Fruit fly (Drosophila melanogaster) whole organism, embryonic: ENCODE data around the gene Tnks.
A peak's percentile ranks its signal among the peaks of the same experiment; 100 is the strongest.

Experiments
- Asciz ChIP-seq: fragments of 200-800 bp; sonication (Bioruptor generic); optimal IDR thresholded peaks from 2 replicates; lab custom pipeline; 2017; ENCODE audit warnings: missing biosample characterization, mild to moderate bottlenecking, missing genetic modification characterization, missing genetic modification reagents
- Bdp1 ChIP-seq: fragments of 200-800 bp; sonication (Bioruptor generic); optimal IDR thresholded peaks from 3 replicates; lab custom pipeline; 2016; ENCODE audit warnings: missing biosample characterization, missing genetic modification characterization
- CG10321 ChIP-seq: fragments of 200-800 bp; sonication (Bioruptor generic); IDR thresholded peaks from 2 replicates; pipeline ENCODE4 v1.3.6; 2022; ENCODE audit warnings: missing biosample characterization, missing genetic modification characterization
- CG11398 ChIP-seq: fragments of 200-800 bp; sonication (Bioruptor generic); optimal IDR thresholded peaks from 2 replicates; lab custom pipeline; 2016; ENCODE audit warnings: missing biosample characterization, missing genetic modification characterization
- CG11695 ChIP-seq: fragments of 200-800 bp; sonication (Bioruptor generic); IDR thresholded peaks from 3 replicates; pipeline ENCODE4 v1.3.6; 2022; ENCODE audit warnings: missing biosample characterization, missing genetic modification characterization
- CG12104 ChIP-seq: fragments of 200-800 bp; sonication (Bioruptor generic); optimal IDR thresholded peaks from 3 replicates; lab custom pipeline; 2016; ENCODE audit warnings: missing biosample characterization, missing genetic modification characterization
- CG13287 ChIP-seq: fragments of 200-800 bp; sonication (Bioruptor generic); IDR thresholded peaks from 2 replicates; pipeline ENCODE4 v1.3.6; 2022; ENCODE audit warnings: missing biosample characterization, missing genetic modification characterization; ENCODE audit not compliant: partially characterized antibody
- CG13624 ChIP-seq: fragments of 200-800 bp; sonication (Bioruptor generic); optimal IDR thresholded peaks from 2 replicates; lab custom pipeline; 2016; ENCODE audit warnings: missing biosample characterization, missing genetic modification characterization
- CG16779 ChIP-seq: fragments of 200-800 bp; sonication (Bioruptor generic); IDR thresholded peaks from 2 replicates; pipeline ENCODE4 v1.3.6; 2022; ENCODE audit warnings: missing biosample characterization, missing genetic modification characterization
- CG17802 ChIP-seq: fragments of 200-800 bp; sonication (Bioruptor generic); optimal IDR thresholded peaks from 2 replicates; lab custom pipeline; 2018; ENCODE audit warnings: missing biosample characterization, mild to moderate bottlenecking, missing genetic modification characterization, moderate library complexity
- CG2678 ChIP-seq: fragments of 200-800 bp; sonication (Bioruptor generic); optimal IDR thresholded peaks from 3 replicates; lab custom pipeline; 2019; ENCODE audit warnings: missing biosample characterization, mild to moderate bottlenecking, missing genetic modification characterization, moderate library complexity
- CG2889 ChIP-seq: fragments of 200-800 bp; sonication (Bioruptor generic); IDR thresholded peaks from 3 replicates; pipeline ENCODE4 v1.3.6; 2022; ENCODE audit warnings: missing biosample characterization, missing genetic modification characterization
- CG30431 ChIP-seq: fragments of 200-800 bp; sonication (Bioruptor generic); optimal IDR thresholded peaks from 2 replicates; lab custom pipeline; 2017; ENCODE audit warnings: missing biosample characterization, missing genetic modification characterization
- CG31365 ChIP-seq: fragments of 200-800 bp; sonication (Bioruptor generic); optimal IDR thresholded peaks from 2 replicates; lab custom pipeline; 2018; ENCODE audit warnings: missing biosample characterization, mild to moderate bottlenecking, missing genetic modification characterization
- CG33213 ChIP-seq: fragments of 200-800 bp; sonication (Bioruptor generic); optimal IDR thresholded peaks from 3 replicates; lab custom pipeline; 2016; ENCODE audit warnings: missing biosample characterization, missing genetic modification characterization
- CG4854 ChIP-seq: fragments of 200-800 bp; sonication (Bioruptor generic); optimal IDR thresholded peaks from 2 replicates; lab custom pipeline; 2016; ENCODE audit warnings: missing biosample characterization, missing genetic modification characterization, inconsistent platforms
- CG8478 ChIP-seq: fragments of >200 bp; optimal IDR thresholded peaks from 2 replicates; lab custom pipeline; 2018
- CG9817 ChIP-seq: fragments of 200-800 bp; sonication (Bioruptor generic); optimal IDR thresholded peaks from 2 replicates; lab custom pipeline; 2018; ENCODE audit warnings: missing biosample characterization, mild to moderate bottlenecking, missing genetic modification characterization, moderate library complexity
- CG9876 ChIP-seq: fragments of 200-800 bp; sonication (Bioruptor generic); optimal IDR thresholded peaks from 2 replicates; lab custom pipeline; 2016; ENCODE audit warnings: missing biosample characterization, missing genetic modification characterization
- Lim3 ChIP-seq: fragments of 200-800 bp; sonication (Bioruptor generic); IDR thresholded peaks from 2 replicates; pipeline ENCODE4 v1.3.6; 2022; ENCODE audit warnings: missing biosample characterization, missing genetic modification characterization
- Med ChIP-seq: fragments of 200-800 bp; sonication (Bioruptor generic); peaks from one replicate; lab custom pipeline; 2016; ENCODE audit warnings: missing biosample characterization, missing genetic modification characterization, mild to moderate bottlenecking, inconsistent platforms, moderate library complexity
- NFAT ChIP-seq: fragments of 200-800 bp; sonication (Bioruptor generic); IDR thresholded peaks from 2 replicates; pipeline ENCODE4 v1.3.6; 2022; ENCODE audit warnings: missing biosample characterization, missing genetic modification characterization
- Neu2 ChIP-seq: fragments of 200-800 bp; sonication (Bioruptor generic); optimal IDR thresholded peaks from 3 replicates; lab custom pipeline; 2016; ENCODE audit warnings: missing biosample characterization, missing genetic modification characterization, borderline replicate concordance
- Oli ChIP-seq: fragments of 200-800 bp; sonication (Bioruptor generic); optimal IDR thresholded peaks from 2 replicates; lab custom pipeline; 2018; ENCODE audit warnings: missing biosample characterization, mild to moderate bottlenecking, missing genetic modification characterization, moderate library complexity
- Opbp ChIP-seq: fragments of 200-800 bp; sonication (Bioruptor generic); IDR thresholded peaks from 3 replicates; pipeline ENCODE4 v1.3.6; 2022; ENCODE audit warnings: missing biosample characterization, missing genetic modification characterization; ENCODE audit not compliant: partially characterized antibody
- Poxn ChIP-seq: fragments of 200-800 bp; sonication (Bioruptor generic); IDR thresholded peaks from 2 replicates; pipeline ENCODE4 v1.3.6; 2022; ENCODE audit warnings: missing biosample characterization, missing genetic modification characterization
- Ptx1 ChIP-seq: fragments of 200-800 bp; sonication (Bioruptor generic); IDR thresholded peaks from 2 replicates; pipeline ENCODE4 v1.3.6; 2022; ENCODE audit warnings: missing biosample characterization, missing genetic modification characterization
- ara ChIP-seq: fragments of 200-800 bp; sonication (Bioruptor generic); IDR thresholded peaks from 2 replicates; pipeline ENCODE4 v1.3.6; 2022; ENCODE audit warnings: missing biosample characterization, missing genetic modification characterization
- caup ChIP-seq: fragments of 200-800 bp; sonication (Bioruptor generic); optimal IDR thresholded peaks from 3 replicates; lab custom pipeline; 2017; ENCODE audit warnings: missing biosample characterization, mild to moderate bottlenecking, missing genetic modification characterization, moderate library complexity; ENCODE audit not compliant: severe bottlenecking
- da ChIP-seq: fragments of 200-800 bp; sonication (Bioruptor generic); optimal IDR thresholded peaks from 2 replicates; lab custom pipeline; 2016; ENCODE audit warnings: missing biosample characterization, missing genetic modification characterization
- ham ChIP-seq: fragments of 200-800 bp; sonication (Bioruptor generic); IDR thresholded peaks from 2 replicates; pipeline ENCODE4 v1.3.6; 2022; ENCODE audit warnings: missing biosample characterization, missing genetic modification characterization
- kni ChIP-seq: fragments of 200-800 bp; sonication (Bioruptor generic); optimal IDR thresholded peaks from 3 replicates; lab custom pipeline; 2017; ENCODE audit warnings: mild to moderate bottlenecking, missing biosample characterization, missing genetic modification reagents, missing genetic modification characterization
- lab ChIP-seq: fragments of 200-800 bp; sonication (Bioruptor generic); optimal IDR thresholded peaks from 3 replicates; lab custom pipeline; 2017; ENCODE audit warnings: missing biosample characterization, missing genetic modification characterization, mild to moderate bottlenecking, moderate library complexity, missing genetic modification reagents
- peb ChIP-seq: fragments of 200-800 bp; sonication (Bioruptor generic); IDR thresholded peaks from 2 replicates; pipeline ENCODE4 v1.3.6; 2022; ENCODE audit warnings: missing biosample characterization, missing genetic modification characterization
- pros ChIP-seq: fragments of 200-800 bp; sonication (Bioruptor generic); optimal IDR thresholded peaks from 3 replicates; lab custom pipeline; 2019; ENCODE audit warnings: missing biosample characterization, mild to moderate bottlenecking, missing genetic modification characterization, moderate library complexity
- sens-2 ChIP-seq: fragments of 200-800 bp; sonication (Bioruptor generic); IDR thresholded peaks from 2 replicates; pipeline ENCODE4 v1.3.6; 2022; ENCODE audit warnings: missing biosample characterization, missing genetic modification characterization
- sisA ChIP-seq: fragments of 200-800 bp; sonication (Bioruptor generic); IDR thresholded peaks from 2 replicates; pipeline ENCODE4 v1.3.6; 2022; ENCODE audit warnings: missing biosample characterization, missing genetic modification characterization
- sug ChIP-seq: fragments of 200-800 bp; optimal IDR thresholded peaks from 2 replicates; lab custom pipeline; 2019; ENCODE audit warnings: missing biosample characterization, mild to moderate bottlenecking, missing genetic modification characterization, moderate library complexity
- tin ChIP-seq: fragments of 200-800 bp; sonication (Bioruptor generic); optimal IDR thresholded peaks from 3 replicates; lab custom pipeline; 2016; ENCODE audit warnings: missing biosample characterization, missing genetic modification characterization
- toy ChIP-seq: fragments of 200-800 bp; sonication (Bioruptor generic); IDR thresholded peaks from 2 replicates; pipeline ENCODE4 v1.3.6; 2022; ENCODE audit warnings: missing biosample characterization, missing genetic modification characterization
- vvl ChIP-seq: fragments of 200-800 bp; sonication (Bioruptor generic); IDR thresholded peaks from 2 replicates; pipeline ENCODE4 v1.3.6; 2022; ENCODE audit warnings: missing biosample characterization, missing genetic modification characterization
- zen2 ChIP-seq: fragments of 200-800 bp; sonication (Bioruptor generic); IDR thresholded peaks from 3 replicates; pipeline ENCODE4 v1.3.6; 2022; ENCODE audit warnings: missing biosample characterization, missing genetic modification characterization; ENCODE audit not compliant: partially characterized antibody

Tnks gene

dm6 chr3R:25652066-25652720, 8.9 kb downstream of the Tnks start (continued):
- TF ChIP-seq sens-2 (GFP tag; lab: Robert Waterston, UW) (no peak), CG8478 (lab: Kevin White, UChicago) (no peak), CG2889 (GFP tag; lab: Robert Waterston, UW) (no peak), CG13624 (no peak), vvl (peak; percentile 7; the same call in 1 of the 2 replicates), CG11695 (GFP tag; lab: Robert Waterston, UW) (no peak), sug (tag; lab: Kevin White, UChicago) (peak; percentile 6), Lim3 (GFP tag; lab: Robert Waterston, UW) (no peak), Poxn (no peak), ara (GFP tag; lab: Robert Waterston, UW) (no peak), CG10321 (GFP tag; lab: Robert Waterston, UW) (no peak), ham (GFP tag; lab: Robert Waterston, UW) (no peak), CG16779 (GFP tag; lab: Robert Waterston, UW) (no peak), caup (GFP tag; lab: Kevin White, UChicago) (no peak), Bdp1 (GFP tag; lab: Kevin White, UChicago) (no peak), da (GFP tag; lab: Kevin White, UChicago) (no peak), NFAT (GFP tag; lab: Robert Waterston, UW) (0 out of 2 replicates have a peak, but pooled peaks have one; percentile 5), CG11398 (no peak), CG9817 (tag; lab: Kevin White, UChicago) (no peak), toy (GFP tag; lab: Robert Waterston, UW) (no peak), CG30431 (GFP tag; lab: Kevin White, UChicago) (no peak), Opbp (GFP tag; lab: Robert Waterston, UW) (no peak), Asciz (GFP tag; lab: Kevin White, UChicago) (no peak), Ptx1 (GFP tag; lab: Robert Waterston, UW) (no peak), CG33213 (GFP tag; lab: Kevin White, UChicago) (no peak), Oli (tag; lab: Kevin White, UChicago) (no peak), Neu2 (GFP tag; lab: Kevin White, UChicago) (no peak), sisA (GFP tag; lab: Robert Waterston, UW) (no peak), zen2 (no peak), lab (GFP tag; lab: Kevin White, UChicago) (no peak), CG17802 (tag; lab: Kevin White, UChicago) (no peak), CG9876 (no peak), tin (GFP tag; lab: Kevin White, UChicago) (no peak), CG4854 (GFP tag; lab: Kevin White, UChicago) (no peak), pros (GFP tag; lab: Kevin White, UChicago) (peak; percentile 12), CG12104 (no peak), CG2678 (no peak), kni (GFP tag; lab: Kevin White, UChicago) (no peak), CG13287 (peak; percentile 49; the same call in 1 of the 2 replicates), Med (GFP tag; lab: Kevin White, UChicago) (peak; percentile 81), CG31365 (tag; lab: Kevin White, UChicago) (no peak), peb (GFP tag; lab: Robert Waterston, UW) (no peak)
- TF ChIP-seq, all 482 proteins: peak for 62
